Fruit fly (Drosophila melanogaster) whole organism, embryonic: ENCODE results near the gene sbr.

ENCODE experiments used
- Abd-B ChIP-seq: fragments of 200-800 bp; sonication (Bioruptor generic); optimal IDR thresholded peaks from 2 replicates; lab custom pipeline; 2018; ENCODE audit warnings: missing biosample characterization, mild to moderate bottlenecking, missing genetic modification characterization, moderate library complexity
- Aef1 ChIP-seq: fragments of 200-800 bp; sonication (Bioruptor generic); IDR thresholded peaks from 3 replicates; pipeline ENCODE4 v1.3.6; 2022; ENCODE audit warnings: missing biosample characterization, missing genetic modification characterization
- Atf-2 ChIP-seq: fragments of 200-800 bp; sonication (Bioruptor generic); optimal IDR thresholded peaks from 2 replicates; lab custom pipeline; 2016; ENCODE audit warnings: missing biosample characterization, missing genetic modification characterization
- BtbVII ChIP-seq: fragments of 200-800 bp; sonication (Bioruptor generic); optimal IDR thresholded peaks from 3 replicates; lab custom pipeline; 2017; ENCODE audit warnings: missing biosample characterization, mild to moderate bottlenecking, missing genetic modification characterization
- CG10274 ChIP-seq: fragments of 200-800 bp; sonication (Bioruptor generic); optimal IDR thresholded peaks from 3 replicates; lab custom pipeline; 2017; ENCODE audit warnings: missing biosample characterization, mild to moderate bottlenecking, missing genetic modification characterization
- CG10366 ChIP-seq: fragments of 200-800 bp; sonication (Bioruptor generic); IDR thresholded peaks from 2 replicates; pipeline ENCODE4 v1.3.6; 2022; ENCODE audit warnings: missing biosample characterization, missing genetic modification characterization
- CG10543 ChIP-seq: fragments of 200-800 bp; sonication (Bioruptor generic); optimal IDR thresholded peaks from 3 replicates; lab custom pipeline; 2017; ENCODE audit warnings: missing biosample characterization, mild to moderate bottlenecking, missing genetic modification characterization, moderate library complexity
- CG11456 ChIP-seq: fragments of 200-800 bp; sonication (Bioruptor generic); IDR thresholded peaks from 3 replicates; pipeline ENCODE4 v1.3.6; 2022; ENCODE audit warnings: missing biosample characterization, missing genetic modification characterization
- CG12155 ChIP-seq: fragments of 200-800 bp; sonication (Bioruptor generic); optimal IDR thresholded peaks from 3 replicates; lab custom pipeline; 2016; ENCODE audit warnings: missing biosample characterization, missing genetic modification characterization
- CG12659 ChIP-seq: fragments of 200-800 bp; sonication (Bioruptor generic); optimal IDR thresholded peaks from 3 replicates; lab custom pipeline; 2017; ENCODE audit warnings: mild to moderate bottlenecking, missing biosample characterization, missing genetic modification reagents, missing genetic modification characterization
- CG14014 ChIP-seq: fragments of 200-800 bp; sonication (Bioruptor generic); IDR thresholded peaks from 2 replicates; pipeline ENCODE4 v1.3.6; 2022; ENCODE audit warnings: missing biosample characterization, missing genetic modification characterization
- CG1647 ChIP-seq: fragments of 200-800 bp; sonication (Bioruptor generic); optimal IDR thresholded peaks from 3 replicates; lab custom pipeline; 2016; ENCODE audit warnings: missing biosample characterization, missing genetic modification characterization
- CG16813 ChIP-seq: fragments of 200-800 bp; sonication (Bioruptor generic); IDR thresholded peaks from 3 replicates; pipeline ENCODE4 v1.3.6; 2022; ENCODE audit warnings: missing biosample characterization, missing genetic modification characterization; ENCODE audit not compliant: partially characterized antibody
- CG17829 ChIP-seq: fragments of 200-800 bp; optimal IDR thresholded peaks from 2 replicates; lab custom pipeline; 2019; ENCODE audit warnings: missing biosample characterization, mild to moderate bottlenecking, missing genetic modification characterization, moderate library complexity
- CG18262 ChIP-seq: fragments of 200-800 bp; optimal IDR thresholded peaks from 3 replicates; lab custom pipeline; 2019; ENCODE audit warnings: missing biosample characterization, mild to moderate bottlenecking, missing genetic modification characterization, moderate library complexity
- CG1832 ChIP-seq: fragments of 200-800 bp; sonication (Bioruptor generic); optimal IDR thresholded peaks from 2 replicates; lab custom pipeline; 2017; ENCODE audit warnings: missing biosample characterization, mild to moderate bottlenecking, missing genetic modification characterization, inconsistent platforms
- CG18764 ChIP-seq: fragments of 200-800 bp; sonication (Bioruptor generic); optimal IDR thresholded peaks from 3 replicates; lab custom pipeline; 2016; ENCODE audit warnings: missing biosample characterization, missing genetic modification characterization
- CG2129 ChIP-seq: fragments of 200-800 bp; sonication (Bioruptor generic); IDR thresholded peaks from 2 replicates; pipeline ENCODE4 v1.3.6; 2022; ENCODE audit warnings: missing biosample characterization, missing genetic modification characterization; ENCODE audit not compliant: partially characterized antibody
- CG2712 ChIP-seq: fragments of 200-800 bp; optimal IDR thresholded peaks from 3 replicates; lab custom pipeline; 2019; ENCODE audit warnings: missing biosample characterization, mild to moderate bottlenecking, missing genetic modification characterization, moderate library complexity
- CG30020 ChIP-seq: fragments of 200-800 bp; optimal IDR thresholded peaks from 2 replicates; lab custom pipeline; 2019; ENCODE audit warnings: missing biosample characterization, mild to moderate bottlenecking, missing genetic modification characterization, moderate library complexity
- CG31224 ChIP-seq: fragments of 200-800 bp; sonication (Bioruptor generic); IDR thresholded peaks from 2 replicates; pipeline ENCODE4 v1.3.6; 2022; ENCODE audit warnings: missing biosample characterization, missing genetic modification characterization
- CG31365 ChIP-seq: fragments of 200-800 bp; sonication (Bioruptor generic); optimal IDR thresholded peaks from 2 replicates; lab custom pipeline; 2018; ENCODE audit warnings: missing biosample characterization, mild to moderate bottlenecking, missing genetic modification characterization
- CG3163 ChIP-seq: fragments of 200-800 bp; sonication (Bioruptor generic); optimal IDR thresholded peaks from 3 replicates; lab custom pipeline; 2016; ENCODE audit warnings: missing biosample characterization, missing genetic modification characterization
- CG32767 ChIP-seq: fragments of 200-800 bp; sonication (Bioruptor generic); IDR thresholded peaks from 2 replicates; pipeline ENCODE4 v1.3.6; 2022; ENCODE audit warnings: missing biosample characterization, missing genetic modification characterization
- CG32772 ChIP-seq: fragments of 200-800 bp; sonication (Bioruptor generic); IDR thresholded peaks from 2 replicates; pipeline ENCODE4 v1.3.6; 2022; ENCODE audit warnings: missing biosample characterization, missing genetic modification characterization
- CG3726 ChIP-seq: fragments of 200-800 bp; sonication (Bioruptor generic); IDR thresholded peaks from 3 replicates; pipeline ENCODE4, ENCODE4 v1.3.6; 2022; ENCODE audit warnings: missing biosample characterization, missing genetic modification characterization
- CG43689 ChIP-seq: fragments of 200-800 bp; sonication (Bioruptor generic); IDR thresholded peaks from 2 replicates; pipeline ENCODE4 v1.3.6; 2022; ENCODE audit warnings: missing biosample characterization, missing genetic modification characterization
- CG4854 ChIP-seq: fragments of 200-800 bp; sonication (Bioruptor generic); optimal IDR thresholded peaks from 2 replicates; lab custom pipeline; 2016; ENCODE audit warnings: missing biosample characterization, missing genetic modification characterization, inconsistent platforms
- CG7786 ChIP-seq: fragments of 200-800 bp; sonication (Bioruptor generic); optimal IDR thresholded peaks from 2 replicates; lab custom pipeline; 2016; ENCODE audit warnings: missing biosample characterization, missing genetic modification characterization
- CG7928 ChIP-seq: fragments of 200-800 bp; sonication (Bioruptor generic); optimal IDR thresholded peaks from 2 replicates; lab custom pipeline; 2017; ENCODE audit warnings: missing biosample characterization, mild to moderate bottlenecking, missing genetic modification characterization
- CoRest ChIP-seq: fragments of 200-800 bp; sonication (Bioruptor generic); optimal IDR thresholded peaks from 3 replicates; lab custom pipeline; 2018; ENCODE audit warnings: missing biosample characterization, mild to moderate bottlenecking, missing genetic modification characterization, moderate library complexity
- Dbx ChIP-seq: fragments of 200-800 bp; sonication (Bioruptor generic); IDR thresholded peaks from 3 replicates; pipeline ENCODE4 v1.3.6; 2022; ENCODE audit warnings: missing biosample characterization, missing genetic modification characterization
- Deaf1 ChIP-seq: fragments of 200-800 bp; optimal IDR thresholded peaks from 3 replicates; lab custom pipeline; 2019; ENCODE audit warnings: missing biosample characterization, mild to moderate bottlenecking, missing genetic modification characterization, moderate library complexity
- ERR ChIP-seq: fragments of 200-800 bp; sonication (Bioruptor generic); optimal IDR thresholded peaks from 2 replicates; lab custom pipeline; 2016; ENCODE audit warnings: missing biosample characterization, missing genetic modification characterization
- GATAe ChIP-seq: fragments of 200-800 bp; sonication (Bioruptor generic); conservative IDR thresholded peaks from 2 replicates; pipeline ENCODE4 v1.3.6; 2022; ENCODE audit warnings: missing biosample characterization, missing genetic modification characterization
- MTF-1 ChIP-seq: fragments of 200-800 bp; sonication (Bioruptor generic); optimal IDR thresholded peaks from 2 replicates; lab custom pipeline; 2018; ENCODE audit warnings: missing biosample characterization, mild to moderate bottlenecking, missing genetic modification characterization, borderline replicate concordance
- Mad ChIP-seq: fragments of 200-800 bp; sonication (Bioruptor generic); optimal IDR thresholded peaks from 2 replicates; lab custom pipeline; 2016; ENCODE audit warnings: missing biosample characterization, missing genetic modification characterization
- Rfx ChIP-seq: fragments of 200-800 bp; sonication (Bioruptor generic); IDR thresholded peaks from 2 replicates; pipeline ENCODE4 v1.3.6; 2022; ENCODE audit warnings: missing biosample characterization, missing genetic modification characterization
- Sox100B ChIP-seq: fragments of 200-800 bp; sonication (Bioruptor generic); optimal IDR thresholded peaks from 3 replicates; lab custom pipeline; 2018; ENCODE audit warnings: missing biosample characterization, mild to moderate bottlenecking, missing genetic modification characterization
- Sry-β ChIP-seq: fragments of 200-800 bp; sonication (Bioruptor generic); optimal IDR thresholded peaks from 2 replicates; lab custom pipeline; 2018; ENCODE audit warnings: missing biosample characterization, mild to moderate bottlenecking, missing genetic modification characterization, moderate library complexity
- ap ChIP-seq: fragments of 200-800 bp; sonication (Bioruptor generic); IDR thresholded peaks from 2 replicates; pipeline ENCODE4 v1.3.6; 2022; ENCODE audit warnings: missing biosample characterization, missing genetic modification characterization
- cad ChIP-seq: fragments of >200 bp; optimal IDR thresholded peaks from 2 replicates; lab custom pipeline; 2017; ENCODE audit warnings: missing biosample characterization, missing genetic modification characterization
- corto ChIP-seq: fragments of 200-800 bp; sonication (Bioruptor generic); optimal IDR thresholded peaks from 2 replicates; lab custom pipeline; 2016; ENCODE audit warnings: missing biosample characterization, mild to moderate bottlenecking, missing genetic modification characterization, moderate library complexity
- fd3F ChIP-seq: fragments of 200-800 bp; sonication (Bioruptor generic); optimal IDR thresholded peaks from 2 replicates; lab custom pipeline; 2018; ENCODE audit warnings: missing biosample characterization, mild to moderate bottlenecking, missing genetic modification characterization, moderate library complexity
- gcm2 ChIP-seq: fragments of 200-800 bp; sonication (Bioruptor generic); optimal IDR thresholded peaks from 2 replicates; lab custom pipeline; 2016; ENCODE audit warnings: missing biosample characterization, missing genetic modification characterization
- insv ChIP-seq, 2 experiments: fragments of 200-800 bp; sonication (Bioruptor generic); optimal IDR thresholded peaks; 3 replicates each; lab custom pipeline; 2016 to 2018; ENCODE audit warnings: missing biosample characterization in 2 of 2, missing genetic modification characterization in 2 of 2
- nom ChIP-seq: fragments of 200-800 bp; sonication (Bioruptor generic); optimal IDR thresholded peaks from 2 replicates; lab custom pipeline; 2017; ENCODE audit warnings: missing biosample characterization, missing genetic modification characterization, mild to moderate bottlenecking, moderate library complexity, missing genetic modification reagents
- prd ChIP-seq, 3 experiments: fragments of >200 bp in 2 of 3; fragments of 200-800 bp in 1 of 3; sonication (Bioruptor generic) in 1 of 3; optimal IDR thresholded peaks in 2 of 3; IDR thresholded peaks in 1 of 3; 2 replicates in 2 of 3; 3 replicates in 1 of 3; pipeline versions ENCODE4 v1.3.6 to Lab custom; 2017 to 2022; ENCODE audit warnings: missing biosample characterization in 1 of 3, missing genetic modification characterization in 1 of 3
- pros ChIP-seq: fragments of 200-800 bp; sonication (Bioruptor generic); optimal IDR thresholded peaks from 3 replicates; lab custom pipeline; 2019; ENCODE audit warnings: missing biosample characterization, mild to moderate bottlenecking, missing genetic modification characterization, moderate library complexity
- ro ChIP-seq: fragments of 200-800 bp; sonication (Bioruptor generic); IDR thresholded peaks from 2 replicates; pipeline ENCODE4 v1.3.6; 2022; ENCODE audit warnings: missing biosample characterization, missing genetic modification characterization
- ssp ChIP-seq: fragments of 200-800 bp; sonication (Bioruptor generic); IDR thresholded peaks from 2 replicates; pipeline ENCODE4 v1.3.6; 2022; ENCODE audit warnings: missing biosample characterization, missing genetic modification characterization

sbr gene

dm6 chrX:10784330-10784778 lies 62.5 kb downstream of the sbr start (continued):
- no peak for TF ChIP-seq CG12155 (GFP tag; lab: Kevin White, UChicago)
- TF ChIP-seq CG4854 (GFP tag; lab: Kevin White, UChicago) = no peak
- TF ChIP-seq CG17829 (tag; lab: Kevin White, UChicago) = no peak
- TF ChIP-seq MTF-1 = peak; percentile 0
- no peak for TF ChIP-seq ap (GFP tag; lab: Robert Waterston, UW)
- TF ChIP-seq CG2129 (GFP tag; lab: Robert Waterston, UW) = no peak
- no peak for TF ChIP-seq cad (GFP tag; lab: Kevin White, UChicago)
- peak; percentile 12 for TF ChIP-seq corto (GFP tag; lab: Kevin White, UChicago)
- TF ChIP-seq CG2712 = no peak
- no peak for TF ChIP-seq gcm2
- TF ChIP-seq CG31224 = no peak
- no peak for TF ChIP-seq GATAe (GFP tag; lab: Robert Waterston, UW)
- 0 out of 2 replicates have a peak, but pooled peaks have one; percentile 25 for TF ChIP-seq CG32772 (GFP tag; lab: Robert Waterston, UW)
- no peak for TF ChIP-seq Deaf1 (tag; lab: Kevin White, UChicago)
- no peak for TF ChIP-seq Mad (GFP tag; lab: Kevin White, UChicago)
- TF ChIP-seq CG31365 (tag; lab: Kevin White, UChicago) = no peak
- no peak for TF ChIP-seq CG11456 (GFP tag; lab: Robert Waterston, UW)
- peak; percentile 71 for TF ChIP-seq CG3163 (GFP tag; lab: Kevin White, UChicago)
- TF ChIP-seq CG3726 (GFP tag; lab: Robert Waterston, UW) = no peak
- no peak for TF ChIP-seq CG7786 (GFP tag; lab: Kevin White, UChicago)
- TF ChIP-seq Rfx (GFP tag; lab: Robert Waterston, UW) = peak; percentile 12; the same call in 1 of the 2 replicates
- no peak for TF ChIP-seq CG30020 (tag; lab: Kevin White, UChicago)
- no peak for TF ChIP-seq Aef1 (GFP tag; lab: Robert Waterston, UW)
- TF ChIP-seq CG18764 (GFP tag; lab: Kevin White, UChicago) = no peak
- no peak for TF ChIP-seq CG10274 (GFP tag; lab: Kevin White, UChicago)
- TF ChIP-seq ssp (GFP tag; lab: Robert Waterston, UW) = no peak
- TF ChIP-seq Dbx (GFP tag; lab: Robert Waterston, UW) = no peak; the same call in 2 of the 3 replicates
- TF ChIP-seq ERR (GFP tag; lab: Kevin White, UChicago) = no peak
- TF ChIP-seq CG10366 (GFP tag; lab: Robert Waterston, UW) = no peak
- TF ChIP-seq CG18262 (tag; lab: Kevin White, UChicago) = no peak
- TF ChIP-seq fd3F (GFP tag; lab: Kevin White, UChicago) = no peak
- no peak for TF ChIP-seq CG1647 (GFP tag; lab: Kevin White, UChicago)
- TF ChIP-seq ro (GFP tag; lab: Robert Waterston, UW) = no peak
- peak; percentile 73 for TF ChIP-seq CG1832 (GFP tag; lab: Kevin White, UChicago)
- TF ChIP-seq pros = no peak
- TF ChIP-seq Abd-B (GFP tag; lab: Kevin White, UChicago) = no peak
- TF ChIP-seq CoRest (tag; lab: Kevin White, UChicago) = no peak
- TF ChIP-seq Sry-β = no peak
- TF ChIP-seq CG12659 (GFP tag; lab: Kevin White, UChicago) = no peak
- TF ChIP-seq CG14014 (GFP tag; lab: Robert Waterston, UW) = no peak; the same call in 1 of the 2 replicates
- peak; percentile 55 for TF ChIP-seq BtbVII
- TF ChIP-seq CG16813 (GFP tag; lab: Robert Waterston, UW) = 0 out of 3 replicates have a peak, but pooled peaks have one; percentile 16
- no peak for TF ChIP-seq CG7928 (GFP tag; lab: Kevin White, UChicago)
- peak; percentile 30 for TF ChIP-seq nom (GFP tag; lab: Kevin White, UChicago)
- no peak for TF ChIP-seq CG43689 (GFP tag; lab: Robert Waterston, UW)
- peak; percentile 2 for TF ChIP-seq CG10543 (GFP tag; lab: Kevin White, UChicago)
- TF ChIP-seq insv (GFP tag; optimal IDR thresholded peaks at IDR 0.05; lab: Kevin White, UChicago) = no peak
- TF ChIP-seq Atf-2 (GFP tag; lab: Kevin White, UChicago) = no peak
- no peak for TF ChIP-seq Sox100B
- no peak for TF ChIP-seq prd (optimal IDR thresholded peaks at IDR 0.05; lab: Kevin White, UChicago)
- TF ChIP-seq prd (GFP tag; IDR thresholded peaks at IDR 0.05; lab: Robert Waterston, UW) = peak; percentile 3; the same call in 1 of the 3 replicates
- no peak for TF ChIP-seq CG32767 (GFP tag; lab: Robert Waterston, UW)
